Worm (Caenorhabditis elegans): ENCODE data around the gene sma-10.

- TF ChIP-seq C08G9.2 (tag; optimal IDR thresholded peaks at IDR 0.05) (no peak), ceh-31 (tag; optimal IDR thresholded peaks at IDR 0.05) (no peak), fax-1 (tag; optimal IDR thresholded peaks at IDR 0.05) (no peak)
Observed at ce11 chrIV:266148-266547, 8.1 kb upstream of the sma-10 start, which contains the start of gene T21D12.12.

Measured in whole organism, late embryonic.